Worm (Caenorhabditis elegans): ENCODE data around the gene sra-35.

DNA sequence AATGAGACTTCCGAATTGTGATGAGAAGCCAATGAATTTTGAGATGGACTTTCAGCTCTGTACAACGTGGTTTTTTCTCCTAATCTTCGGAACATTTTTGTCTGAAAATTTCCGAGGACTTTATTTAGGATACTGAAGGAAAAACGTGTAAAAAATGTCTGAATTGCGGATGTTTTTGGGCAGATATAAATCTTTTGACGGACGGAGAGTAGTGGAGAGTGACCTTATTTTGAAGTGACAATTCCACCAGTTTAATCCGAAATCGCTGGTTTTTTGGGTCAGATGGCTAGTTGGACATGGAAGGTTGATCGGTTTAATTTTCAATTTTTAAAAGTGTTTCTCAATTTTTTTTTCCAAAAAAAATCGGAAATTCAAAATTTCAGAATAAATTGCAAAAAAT lies 38.4 kb downstream of the sra-35 start, which contains the start of gene T05C1.3:
- TF ChIP-seq sdz-12 (GFP tag; optimal IDR thresholded peaks at IDR 0.05): no peak
- TF ChIP-seq php-3 (GFP tag; IDR thresholded peaks at IDR 0.05): no peak
- TF ChIP-seq pqm-1 (tag; optimal IDR thresholded peaks at IDR 0.05): no peak
- no peak for TF ChIP-seq daf-12 (tag; optimal IDR thresholded peaks at IDR 0.05)
- TF ChIP-seq nhr-25 (tag; optimal IDR thresholded peaks at IDR 0.05; ENCODE audit: borderline replicate concordance, insufficient read depth): no peak
- TF ChIP-seq mep-1 (tag; optimal IDR thresholded peaks at IDR 0.05): no peak
- no peak for TF ChIP-seq hlh-11 (tag; optimal IDR thresholded peaks at IDR 0.05)
- no peak for TF ChIP-seq nhr-11 (tag; optimal IDR thresholded peaks at IDR 0.05)
- TF ChIP-seq unc-39 (tag; optimal IDR thresholded peaks at IDR 0.05): no peak
- no peak for TF ChIP-seq unc-130 (GFP tag; optimal IDR thresholded peaks at IDR 0.05)
- TF ChIP-seq nhr-237 (tag; optimal IDR thresholded peaks at IDR 0.05): no peak
- no peak for TF ChIP-seq nhr-28 (tag; optimal IDR thresholded peaks at IDR 0.05)

All from whole organism, L4 larva.